Worm (Caenorhabditis elegans) whole organism, dauer: ENCODE data around the gene rsp-4.

Experiments used
- unc-62 ChIP-seq: sonication (generic microtip); optimal IDR thresholded peaks from 2 replicates; lab custom pipeline; 2017; ENCODE audit warnings: missing biosample characterization, missing genetic modification reagents, missing genetic modification characterization

The rsp-4 gene

ce11 chrII:5412467-5412866 lies 23.8 kb upstream of the rsp-4 start, which contains the start of the genes EEED8.13 and EEED8.18:
Gene EEED8.13 (minus strand): TSS chrII:5412567.
Gene EEED8.18 (minus strand): TSS chrII:5412610.
- no peak for TF ChIP-seq unc-62 (GFP tag; lab: Kevin White, UChicago)

ce11 chrII:5408924-5409323 lies 20.3 kb upstream of the rsp-4 start, which contains the start of the genes EEED8.12 and EEED8.4:
Gene EEED8.12 (minus strand): TSS chrII:5409024.
Gene EEED8.4 (plus strand): TSS chrII:5409319.
- TF ChIP-seq unc-62 (GFP tag; lab: Kevin White, UChicago), result no peak

ce11 chrII:5407548-5407947 lies 18.9 kb upstream of the rsp-4 start, which contains the start of gene clec-141:
Gene clec-141 (minus strand): TSS chrII:5407648.
- no peak for TF ChIP-seq unc-62 (GFP tag; lab: Kevin White, UChicago)

- TF ChIP-seq unc-62 (GFP tag; lab: Kevin White, UChicago), result no peak
Measured at ce11 chrII:5399201-5399600, 10.6 kb upstream of the rsp-4 start, which contains the start of gene mog-5. Gene mog-5 (plus strand): TSS chrII:5399538.

- TF ChIP-seq unc-62 (GFP tag; lab: Kevin White, UChicago), result no peak
Measured at ce11 chrII:5398779-5399178, 10.1 kb upstream of the rsp-4 start, which contains the start of gene fbxl-3. Gene fbxl-3 (minus strand): TSS chrII:5398902.

- no peak for TF ChIP-seq unc-62 (GFP tag; lab: Kevin White, UChicago)
Measured at ce11 chrII:5395594-5395993, 7.0 kb upstream of the rsp-4 start, which contains the start of gene pink-1. Gene pink-1 (minus strand): TSS chrII:5395694.

- no peak for TF ChIP-seq unc-62 (GFP tag; lab: Kevin White, UChicago)
Measured at ce11 chrII:5393090-5393489, 4.5 kb upstream of the rsp-4 start, which contains the start of gene brap-2. Gene brap-2 (minus strand): TSS chrII:5393190.

ce11 chrII:5391447-5391846 lies 2.8 kb upstream of the rsp-4 start:
- TF ChIP-seq unc-62 (GFP tag; lab: Kevin White, UChicago), result no peak

- TF ChIP-seq unc-62 (GFP tag; lab: Kevin White, UChicago), result no peak
Measured at ce11 chrII:5389831-5390323, 1.2 kb upstream of the rsp-4 start, which contains the start of gene ndx-6. Gene ndx-6 (minus strand): TSS chrII:5389881.

ce11 chrII:5387217-5387616 lies 1.4 kb downstream of the rsp-4 start, which contains the start of gene ccpp-6:
Gene ccpp-6 (minus strand): TSS chrII:5387317.
- TF ChIP-seq unc-62 (GFP tag; lab: Kevin White, UChicago), result no peak

ce11 chrII:5384282-5384681 lies 4.4 kb downstream of the rsp-4 start:
- no peak for TF ChIP-seq unc-62 (GFP tag; lab: Kevin White, UChicago)

ce11 chrII:5379614-5380077 lies 9.0 kb downstream of the rsp-4 start, which contains the start of gene pkc-3:
Gene pkc-3 (plus strand): TSS chrII:5380027.
- TF ChIP-seq unc-62 (GFP tag; lab: Kevin White, UChicago), result no peak

ce11 chrII:5378239-5378521 lies 10.5 kb downstream of the rsp-4 start:
- TF ChIP-seq unc-62 (GFP tag; lab: Kevin White, UChicago), result no peak

- no peak for TF ChIP-seq unc-62 (GFP tag; lab: Kevin White, UChicago)
Measured at ce11 chrII:5377467-5378238, 11.0 kb downstream of the rsp-4 start, which contains the start of gene prdx-2. Gene prdx-2 (plus strand): TSS chrII:5378195.

ce11 chrII:5374967-5375366 lies 13.7 kb downstream of the rsp-4 start, which contains the start of gene algn-2:
Gene algn-2 (plus strand): TSS chrII:5375267.
- TF ChIP-seq unc-62 (GFP tag; lab: Kevin White, UChicago), result no peak
